4 worm cellular contexts compared by ENCODE assay signal in genomic region chrIV:132095-132494, ce11.
TF ChIP-seq lines count a peak whose summit lies in the region.

Gene daf-1, plus strand, starts transcription at chrIV:132416.

TF ChIP-seq in whole organism, L1 larva, 84 proteins besides CTCF, POLR2A, EP300 and RAD21 (continued from another document):
- TF ChIP-seq ceh-88 (GFP tag; IDR thresholded peaks at IDR 0.05; lab: Robert Waterston, UW) (no peak), fkh-8 (tag; optimal IDR thresholded peaks at IDR 0.05; lab: Kevin White, UChicago) (peak; percentile 73), unc-86 (tag; optimal IDR thresholded peaks at IDR 0.05; lab: Kevin White, UChicago) (peak; percentile 61), ztf-4 (tag; optimal IDR thresholded peaks at IDR 0.05; lab: Kevin White, UChicago) (no peak), fkh-10 (GFP tag; optimal IDR thresholded peaks at IDR 0.05; lab: Kevin White, UChicago) (no peak), dpl-1 (GFP tag; optimal IDR thresholded peaks at IDR 0.05; lab: Kevin White, UChicago) (peak in 1 of 3 experiments; percentile 12), lin-14 (GFP tag; optimal IDR thresholded peaks at IDR 0.05; lab: Kevin White, UChicago) (peak; percentile 73), alr-1 (tag; optimal IDR thresholded peaks at IDR 0.05; lab: Kevin White, UChicago; ENCODE audit: borderline replicate concordance) (no peak), Y116A8C.19 (tag; optimal IDR thresholded peaks at IDR 0.05; lab: Kevin White, UChicago; ENCODE audit: borderline replicate concordance) (no peak), pqm-1 (tag; optimal IDR thresholded peaks at IDR 0.05; lab: Kevin White, UChicago) (no peak), nhr-71 (tag; optimal IDR thresholded peaks at IDR 0.05; lab: Kevin White, UChicago) (peak; percentile 32), ces-1 (GFP tag; optimal IDR thresholded peaks at IDR 0.05; lab: Kevin White, UChicago) (no peak), xbp-1 (tag; optimal IDR thresholded peaks at IDR 0.05; lab: Kevin White, UChicago) (peak; percentile 49), blmp-1 (tag; optimal IDR thresholded peaks at IDR 0.05; lab: Kevin White, UChicago) (no peak), C34B4.2 (tag; optimal IDR thresholded peaks at IDR 0.05; lab: Kevin White, UChicago) (no peak), C16A3.4 (tag; optimal IDR thresholded peaks at IDR 0.05; lab: Kevin White, UChicago) (no peak), nhr-85 (tag; lab: Kevin White, UChicago) (no peak), ceh-82 (tag; optimal IDR thresholded peaks at IDR 0.05; lab: Kevin White, UChicago) (peak in 1 of 3 experiments; percentile 25), lsy-2 (tag; optimal IDR thresholded peaks at IDR 0.05; lab: Kevin White, UChicago) (peak in 1 of 2 experiments; percentile 40), aly-2 (tag; optimal IDR thresholded peaks at IDR 0.05; lab: Kevin White, UChicago) (no peak), tlp-1 (tag; optimal IDR thresholded peaks at IDR 0.05; lab: Kevin White, UChicago) (no peak), sox-4 (tag; optimal IDR thresholded peaks at IDR 0.05; lab: Kevin White, UChicago) (peak; percentile 37), nhr-77 (tag; optimal IDR thresholded peaks at IDR 0.05; lab: Kevin White, UChicago) (no peak), nhr-20 (tag; optimal IDR thresholded peaks at IDR 0.05; lab: Kevin White, UChicago) (no peak), tbx-2 (tag; optimal IDR thresholded peaks at IDR 0.05; lab: Kevin White, UChicago) (peak; percentile 18), sptf-1 (tag; optimal IDR thresholded peaks at IDR 0.05; lab: Kevin White, UChicago) (no peak)

TF ChIP-seq in whole organism, L2 larva, 48 proteins besides CTCF, POLR2A, EP300 and RAD21 (continued from another document):
- no peak for TF ChIP-seq unc-39 (tag; optimal IDR thresholded peaks at IDR 0.05; lab: Kevin White, UChicago)
- TF ChIP-seq R02D3.7 (tag; optimal IDR thresholded peaks at IDR 0.05; lab: Kevin White, UChicago) = no peak
- peak in 1 of 2 experiments; percentile 51 for TF ChIP-seq lsy-2 (tag; optimal IDR thresholded peaks at IDR 0.05; lab: Kevin White, UChicago)
- no peak for TF ChIP-seq gmeb-1 (tag; optimal IDR thresholded peaks at IDR 0.05; lab: Kevin White, UChicago)
- TF ChIP-seq mdl-1 (tag; optimal IDR thresholded peaks at IDR 0.05; lab: Kevin White, UChicago) = peak; percentile 69 to 77
- no peak for TF ChIP-seq peb-1 (tag; optimal IDR thresholded peaks at IDR 0.05; lab: Kevin White, UChicago)
- no peak for TF ChIP-seq unc-62 (GFP tag; optimal IDR thresholded peaks at IDR 0.05; lab: Kevin White, UChicago)
- TF ChIP-seq nhr-25 (tag; optimal IDR thresholded peaks at IDR 0.05; lab: Kevin White, UChicago) = no peak
- TF ChIP-seq blmp-1 (tag; optimal IDR thresholded peaks at IDR 0.05; lab: Kevin White, UChicago; ENCODE audit: insufficient read depth) = no peak
- peak; percentile 63 for TF ChIP-seq unc-55 (GFP tag; optimal IDR thresholded peaks at IDR 0.05; lab: Kevin White, UChicago)
- TF ChIP-seq zag-1 (tag; optimal IDR thresholded peaks at IDR 0.05; lab: Kevin White, UChicago) = no peak
- no peak for TF ChIP-seq fos-1 (tag; optimal IDR thresholded peaks at IDR 0.05; lab: Kevin White, UChicago)
- TF ChIP-seq elt-1 (tag; optimal IDR thresholded peaks at IDR 0.05; lab: Kevin White, UChicago) = no peak
- no peak for TF ChIP-seq ztf-4 (tag; optimal IDR thresholded peaks at IDR 0.05; lab: Kevin White, UChicago)
- TF ChIP-seq dmd-4 (tag; optimal IDR thresholded peaks at IDR 0.05; lab: Kevin White, UChicago) = no peak
- no peak for TF ChIP-seq ZK546.5 (tag; optimal IDR thresholded peaks at IDR 0.05; lab: Kevin White, UChicago)
- no peak for TF ChIP-seq lin-13 (GFP tag; optimal IDR thresholded peaks at IDR 0.05; lab: Kevin White, UChicago)
- TF ChIP-seq nhr-10 (tag; optimal IDR thresholded peaks at IDR 0.05; lab: Kevin White, UChicago) = no peak
- TF ChIP-seq sma-3 (GFP tag; optimal IDR thresholded peaks at IDR 0.05; lab: Kevin White, UChicago) = no peak
- TF ChIP-seq nhr-129 (tag; optimal IDR thresholded peaks at IDR 0.05; lab: Kevin White, UChicago) = peak; percentile 50
- TF ChIP-seq nhr-23 (tag; optimal IDR thresholded peaks at IDR 0.05; lab: Kevin White, UChicago) = no peak
- no peak for TF ChIP-seq lin-11 (tag; optimal IDR thresholded peaks at IDR 0.05; lab: Kevin White, UChicago)
- no peak for TF ChIP-seq ceh-82 (tag; optimal IDR thresholded peaks at IDR 0.05; lab: Kevin White, UChicago)
- no peak for TF ChIP-seq nhr-12 (tag; optimal IDR thresholded peaks at IDR 0.05; lab: Kevin White, UChicago)
- no peak for TF ChIP-seq lin-39 (tag; optimal IDR thresholded peaks at IDR 0.05; lab: Kevin White, UChicago)
- TF ChIP-seq F13H6.1 (tag; optimal IDR thresholded peaks at IDR 0.05; lab: Kevin White, UChicago) = peak; percentile 6
- TF ChIP-seq nhr-11 (tag; optimal IDR thresholded peaks at IDR 0.05; lab: Kevin White, UChicago) = no peak
- no peak for TF ChIP-seq nhr-21 (tag; optimal IDR thresholded peaks at IDR 0.05; lab: Kevin White, UChicago)
- TF ChIP-seq ceh-16 (tag; optimal IDR thresholded peaks at IDR 0.05; lab: Kevin White, UChicago) = no peak
- TF ChIP-seq mab-5 (tag; optimal IDR thresholded peaks at IDR 0.05; lab: Kevin White, UChicago) = no peak
- TF ChIP-seq ztf-1 (GFP tag; conservative IDR thresholded peaks at IDR 0.05; lab: Robert Waterston, UW) = no peak
- TF ChIP-seq nhr-6 (tag; optimal IDR thresholded peaks at IDR 0.05; lab: Kevin White, UChicago) = no peak
- TF ChIP-seq elt-3 (tag; optimal IDR thresholded peaks at IDR 0.05; lab: Kevin White, UChicago) = no peak
- TF ChIP-seq skn-1 (tag; optimal IDR thresholded peaks at IDR 0.05; lab: Kevin White, UChicago) = no peak
- no peak for TF ChIP-seq nhr-77 (tag; optimal IDR thresholded peaks at IDR 0.05; lab: Kevin White, UChicago)
TF ChIP-seq in whole organism, L2 larva: peak in this region for 7.

TF ChIP-seq in whole organism, L3 larva, 47 proteins besides CTCF, POLR2A, EP300 and RAD21 (continued from another document):
- TF ChIP-seq mdl-1 (tag; optimal IDR thresholded peaks at IDR 0.05; lab: Kevin White, UChicago) (peak; percentile 26), ceh-16 (tag; optimal IDR thresholded peaks at IDR 0.05; lab: Kevin White, UChicago) (no peak), sea-2 (GFP tag; optimal IDR thresholded peaks at IDR 0.05; lab: Kevin White, UChicago) (no peak), lin-39 (tag; optimal IDR thresholded peaks at IDR 0.05; lab: Kevin White, UChicago) (peak; percentile 35), hmg-11 (tag; optimal IDR thresholded peaks at IDR 0.05; lab: Kevin White, UChicago) (peak; percentile 62), nhr-23 (tag; optimal IDR thresholded peaks at IDR 0.05; lab: Kevin White, UChicago) (no peak), ztf-4 (tag; optimal IDR thresholded peaks at IDR 0.05; lab: Kevin White, UChicago) (no peak), ceh-82 (tag; optimal IDR thresholded peaks at IDR 0.05; lab: Kevin White, UChicago) (no peak), nhr-11 (tag; optimal IDR thresholded peaks at IDR 0.05; lab: Kevin White, UChicago) (no peak), ztf-11 (tag; optimal IDR thresholded peaks at IDR 0.05; lab: Kevin White, UChicago) (no peak), unc-62 (GFP tag; optimal IDR thresholded peaks at IDR 0.05; lab: Kevin White, UChicago) (no peak), jun-1 (tag; optimal IDR thresholded peaks at IDR 0.05; lab: Kevin White, UChicago) (no peak), egl-5 (tag; optimal IDR thresholded peaks at IDR 0.05; lab: Kevin White, UChicago) (no peak), elt-2 (tag; optimal IDR thresholded peaks at IDR 0.05; lab: Kevin White, UChicago) (no peak), nfya-1 (tag; optimal IDR thresholded peaks at IDR 0.05; lab: Kevin White, UChicago; ENCODE audit: insufficient read depth) (peak; percentile 57), pha-4 (tag; optimal IDR thresholded peaks at IDR 0.05; lab: Kevin White, UChicago) (no peak)

TF ChIP-seq in whole organism, L4 larva, 104 proteins besides CTCF, POLR2A, EP300 and RAD21 (continued from another document):
- TF ChIP-seq hmg-1.1 (GFP tag; IDR thresholded peaks at IDR 0.05; lab: Robert Waterston, UW) (peak; percentile 69; the same call in 1 of the 2 replicates), zag-1 (tag; optimal IDR thresholded peaks at IDR 0.05; lab: Kevin White, UChicago) (no peak), dve-1 (tag; optimal IDR thresholded peaks at IDR 0.05; lab: Kevin White, UChicago; ENCODE audit: insufficient read depth) (peak; percentile 20), mxl-3 (GFP tag; optimal IDR thresholded peaks at IDR 0.05; lab: Kevin White, UChicago) (peak; percentile 19), hif-1 (tag; optimal IDR thresholded peaks at IDR 0.05; lab: Kevin White, UChicago) (peak in 1 of 2 experiments; percentile 43), attf-4 (tag; optimal IDR thresholded peaks at IDR 0.05; lab: Kevin White, UChicago) (no peak), dmd-9 (GFP tag; IDR thresholded peaks at IDR 0.05; lab: Robert Waterston, UW) (no peak), ceh-62 (tag; optimal IDR thresholded peaks at IDR 0.05; lab: Kevin White, UChicago) (no peak), mep-1 (tag; optimal IDR thresholded peaks at IDR 0.05; lab: Kevin White, UChicago) (peak; percentile 6), lsy-2 (tag; optimal IDR thresholded peaks at IDR 0.05; lab: Kevin White, UChicago) (peak in 1 of 2 experiments; percentile 38), mdl-1 (tag; optimal IDR thresholded peaks at IDR 0.05; lab: Kevin White, UChicago) (peak in 1 of 2 experiments; percentile 89)
TF ChIP-seq in whole organism, L4 larva: peak in this region for 13.
